Fruit fly (Drosophila melanogaster): ENCODE data around the gene CG34295.

CG34295 gene

dm6 chr3R:28819555-28820305 lies 30.3 kb downstream of the CG34295 start, which contains the start of the genes CG1523 and CG1647 (continued):
- TF ChIP-seq dsx (GFP tag; optimal IDR thresholded peaks at IDR 0.05; ENCODE audit: poor library complexity, severe bottlenecking) (no peak), CG8119 (GFP tag; IDR thresholded peaks at IDR 0.05) (peak; percentile 70; the same call in 2 of the 3 replicates), Hr38 (GFP tag; optimal IDR thresholded peaks at IDR 0.05) (no peak), vri (GFP tag; optimal IDR thresholded peaks at IDR 0.05) (no peak), CG9139 (GFP tag; optimal IDR thresholded peaks at IDR 0.05) (no peak), CG6808 (GFP tag; optimal IDR thresholded peaks at IDR 0.05) (no peak), CG31627 (GFP tag; optimal IDR thresholded peaks at IDR 0.05) (peak; percentile 76), fkh (GFP tag; optimal IDR thresholded peaks at IDR 0.05) (peak; percentile 69), Gug (GFP tag; IDR thresholded peaks at IDR 0.05) (peak; percentile 53), CG6792 (GFP tag; optimal IDR thresholded peaks at IDR 0.05) (peak; percentile 74), CG15336 (GFP tag; IDR thresholded peaks at IDR 0.05) (peak; percentile 34; the same call in 1 of the 2 replicates), OdsH (GFP tag; optimal IDR thresholded peaks at IDR 0.05) (no peak), fd85E (GFP tag; optimal IDR thresholded peaks at IDR 0.05) (no peak), Ets21C (GFP tag; optimal IDR thresholded peaks at IDR 0.05) (no peak), net (GFP tag; optimal IDR thresholded peaks at IDR 0.05) (no peak), CG3032 (tag; optimal IDR thresholded peaks at IDR 0.05) (peak; percentile 77), lz (GFP tag; optimal IDR thresholded peaks at IDR 0.05) (peak; percentile 69), CG11762 (GFP tag; optimal IDR thresholded peaks at IDR 0.05; ENCODE audit: insufficient read depth) (peak; percentile 57), Eip75B (GFP tag; optimal IDR thresholded peaks at IDR 0.05) (no peak), CG6276 (GFP tag; optimal IDR thresholded peaks at IDR 0.05) (no peak), pdm3 (GFP tag; optimal IDR thresholded peaks at IDR 0.05) (no peak), ss (GFP tag; optimal IDR thresholded peaks at IDR 0.05) (no peak), esn (GFP tag; optimal IDR thresholded peaks at IDR 0.05) (peak; percentile 81), CG8632 (GFP tag; optimal IDR thresholded peaks at IDR 0.05) (peak; percentile 70)

DNA sequence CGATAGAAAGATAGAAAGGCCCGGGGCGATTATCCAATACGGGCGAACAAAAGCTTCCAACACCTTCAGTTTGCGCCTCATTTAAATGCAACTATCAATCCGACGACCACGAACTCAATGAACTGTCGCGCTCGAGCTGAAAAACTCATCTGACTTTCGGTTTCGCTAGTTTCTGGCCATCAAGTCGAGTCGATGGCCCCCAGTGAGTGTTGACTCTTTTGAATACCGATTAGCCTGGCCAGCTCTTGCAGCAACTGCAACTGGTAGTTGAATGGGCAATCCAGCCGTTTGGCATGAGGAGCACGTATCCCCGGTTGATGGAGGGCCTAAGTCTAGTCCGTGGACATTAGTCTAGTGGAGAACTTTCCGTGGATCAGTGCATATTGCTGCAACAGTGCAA lies 37.8 kb downstream of the CG34295 start:
- TF ChIP-seq fkh (GFP tag; optimal IDR thresholded peaks at IDR 0.05) = no peak
- TF ChIP-seq Eip78C (GFP tag) = no peak
- TF ChIP-seq eg (GFP tag; IDR thresholded peaks at IDR 0.05) = no peak
- no peak for TF ChIP-seq Smox (GFP tag; optimal IDR thresholded peaks at IDR 0.05)
- TF ChIP-seq CG6163 (GFP tag; IDR thresholded peaks at IDR 0.05) = no peak
- no peak for TF ChIP-seq salr (GFP tag; optimal IDR thresholded peaks at IDR 0.05)
- no peak for TF ChIP-seq CG34406 (GFP tag; optimal IDR thresholded peaks at IDR 0.05)
- no peak for TF ChIP-seq Hr4 (GFP tag; optimal IDR thresholded peaks at IDR 0.05)
- TF ChIP-seq CG3919 (GFP tag; optimal IDR thresholded peaks at IDR 0.05) = no peak
- TF ChIP-seq CG4318 (GFP tag; optimal IDR thresholded peaks at IDR 0.05) = no peak
- TF ChIP-seq CG11294 (GFP tag; IDR thresholded peaks at IDR 0.05) = no peak
- TF ChIP-seq dac (GFP tag; optimal IDR thresholded peaks at IDR 0.05) = no peak
- TF ChIP-seq Lpt (GFP tag; optimal IDR thresholded peaks at IDR 0.05) = no peak
- TF ChIP-seq esn (GFP tag; optimal IDR thresholded peaks at IDR 0.05) = no peak

dm6 chr3R:28829328-28829916 lies 40.0 kb downstream of the CG34295 start:
- no peak for TF ChIP-seq CG6792 (GFP tag; optimal IDR thresholded peaks at IDR 0.05)
- peak; percentile 72 for TF ChIP-seq fkh (GFP tag; optimal IDR thresholded peaks at IDR 0.05)
- no peak for TF ChIP-seq CG9139 (GFP tag; optimal IDR thresholded peaks at IDR 0.05)
- no peak for TF ChIP-seq CG10631 (GFP tag; optimal IDR thresholded peaks at IDR 0.05)
- no peak for TF ChIP-seq Eip78C (GFP tag)
